Worm (Caenorhabditis elegans): Measurements from ENCODE around the gene F44G4.1.

DNA sequence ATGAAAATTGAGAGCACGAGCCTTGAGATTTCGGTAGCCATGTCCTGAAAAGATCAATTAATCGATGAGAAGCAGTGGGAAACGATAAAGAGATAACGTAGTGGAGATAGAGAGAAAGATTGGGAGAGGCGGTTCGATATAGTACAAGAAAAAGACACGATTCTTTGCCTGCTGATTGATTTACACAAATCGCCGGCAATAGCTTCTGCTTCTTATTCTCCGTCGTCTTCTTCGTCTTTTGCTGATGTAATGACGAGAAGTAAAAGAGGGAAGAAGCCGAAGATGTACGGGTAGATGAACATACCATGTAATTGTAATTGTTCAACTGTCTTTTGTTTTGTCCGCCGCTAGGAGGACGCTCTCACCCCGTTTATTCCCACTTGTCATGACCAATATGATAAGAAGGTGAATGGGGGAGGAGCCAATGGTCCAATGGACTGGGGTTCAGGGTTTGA is 34.8 kb downstream of the F44G4.1 start, which contains the start of gene F37B12.1:
- TF ChIP-seq elt-1 (tag; optimal IDR thresholded peaks at IDR 0.05; ENCODE audit: borderline replicate concordance, insufficient read depth), result no peak
- TF ChIP-seq nhr-28 (tag; optimal IDR thresholded peaks at IDR 0.05), result no peak
- TF ChIP-seq pha-4 (tag; optimal IDR thresholded peaks at IDR 0.05), result no peak
- TF ChIP-seq elt-3 (tag; optimal IDR thresholded peaks at IDR 0.05), result no peak
- no peak for TF ChIP-seq mep-1 (tag; optimal IDR thresholded peaks at IDR 0.05)
- no peak for TF ChIP-seq unc-39 (tag; optimal IDR thresholded peaks at IDR 0.05)
- TF ChIP-seq blmp-1 (tag; optimal IDR thresholded peaks at IDR 0.05), result no peak
- TF ChIP-seq snpc-4 (tag; optimal IDR thresholded peaks at IDR 0.05), result no peak
- no peak for TF ChIP-seq lsy-2 (tag; optimal IDR thresholded peaks at IDR 0.05)
- TF ChIP-seq unc-62 (GFP tag; optimal IDR thresholded peaks at IDR 0.05), result no peak
- no peak for TF ChIP-seq nhr-76 (tag; optimal IDR thresholded peaks at IDR 0.05)
- TF ChIP-seq ces-1 (GFP tag; optimal IDR thresholded peaks at IDR 0.05), result no peak
- TF ChIP-seq unc-120 (tag; optimal IDR thresholded peaks at IDR 0.05; ENCODE audit: poor library complexity, severe bottlenecking), result no peak
- TF ChIP-seq sem-2 (GFP tag; optimal IDR thresholded peaks at IDR 0.05), result no peak

Measured in whole organism, mixed stage, embryonic.